Fruit fly (Drosophila melanogaster) whole organism, pupa: ENCODE results near the gene aus.

Experiments used
- CG10348 ChIP-seq: fragments of 200-800 bp; sonication (Bioruptor generic); IDR thresholded peaks from 2 replicates; pipeline ENCODE4 v1.3.6; 2022; ENCODE audit warnings: missing biosample characterization, missing genetic modification characterization
- CG14655 ChIP-seq: fragments of 200-800 bp; sonication (Bioruptor generic); optimal IDR thresholded peaks from 3 replicates; lab custom pipeline; 2017; ENCODE audit warnings: mild to moderate bottlenecking, missing biosample characterization, missing genetic modification reagents, missing genetic modification characterization
- rn ChIP-seq: fragments of 200-800 bp; sonication (Bioruptor generic); IDR thresholded peaks from 2 replicates; pipeline ENCODE4 v1.3.6; 2022; ENCODE audit warnings: missing biosample characterization, missing genetic modification characterization

DNA sequence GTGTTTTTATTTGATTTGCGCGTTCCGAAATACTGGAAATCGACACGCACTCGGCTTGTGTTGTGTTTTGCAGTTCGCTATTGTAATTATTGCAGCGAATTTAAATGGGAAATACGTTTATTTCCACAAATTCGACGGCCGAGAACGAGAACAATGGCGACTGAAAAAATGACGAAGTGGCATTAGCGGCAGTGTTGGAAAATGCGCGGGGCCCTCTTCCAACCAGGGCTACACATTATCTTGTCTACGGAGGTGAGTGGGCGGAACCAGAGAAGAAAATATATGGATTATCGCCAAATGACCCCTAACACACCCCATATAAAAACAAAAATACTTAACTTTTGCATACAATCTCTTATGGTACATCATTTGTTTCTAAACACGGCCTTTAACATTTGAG lies 80.5 kb downstream of the aus start, which contains the start of gene Rab1:
- TF ChIP-seq CG10348 (GFP tag; lab: Robert Waterston, UW) (no peak), rn (GFP tag; lab: Robert Waterston, UW) (no peak), CG14655 (GFP tag; lab: Kevin White, UChicago) (no peak)
